Worm (Caenorhabditis elegans): ENCODE results near the gene T03F6.9.

DNA sequence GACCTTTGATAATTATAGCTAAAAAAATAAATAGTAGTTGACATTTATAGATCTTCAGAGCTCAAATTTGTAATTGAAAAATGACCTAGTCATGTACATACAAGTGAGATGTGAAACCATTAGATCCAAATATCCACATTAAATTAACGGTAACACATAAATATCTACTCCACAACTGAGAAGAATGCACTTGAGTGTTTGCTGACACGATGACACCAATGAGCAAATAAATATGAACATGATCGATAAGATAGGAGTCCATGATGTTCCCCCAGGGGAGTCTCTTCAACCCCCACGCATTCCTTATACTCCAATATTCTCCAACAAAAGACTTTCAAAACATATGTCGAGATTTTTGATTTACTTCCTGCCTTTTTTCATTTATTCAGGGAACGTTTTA lies 33.5 kb upstream of the T03F6.9 start, which contains the start of gene ttr-52:
- TF ChIP-seq him-1 (tag; optimal IDR thresholded peaks at IDR 0.05) (no peak), W03F9.2 (tag; optimal IDR thresholded peaks at IDR 0.05) (no peak)
